Fruit fly (Drosophila melanogaster) whole organism, embryonic: Measurements from ENCODE around the gene GIIIspla2.

Source experiments
- Bdp1 ChIP-seq: fragments of 200-800 bp; sonication (Bioruptor generic); optimal IDR thresholded peaks from 3 replicates; lab custom pipeline; 2016; ENCODE audit warnings: missing biosample characterization, missing genetic modification characterization
- CG10209 ChIP-seq: fragments of 200-800 bp; sonication (Bioruptor generic); optimal IDR thresholded peaks from 3 replicates; lab custom pipeline; 2017; ENCODE audit warnings: missing biosample characterization, mild to moderate bottlenecking, missing genetic modification characterization, missing genetic modification reagents
- CG10366 ChIP-seq: fragments of 200-800 bp; sonication (Bioruptor generic); IDR thresholded peaks from 2 replicates; pipeline ENCODE4 v1.3.6; 2022; ENCODE audit warnings: missing biosample characterization, missing genetic modification characterization
- CG12219 ChIP-seq: fragments of 200-800 bp; sonication (Bioruptor generic); optimal IDR thresholded peaks from 3 replicates; lab custom pipeline; 2018; ENCODE audit warnings: missing biosample characterization, mild to moderate bottlenecking, missing genetic modification characterization
- CG13287 ChIP-seq: fragments of 200-800 bp; sonication (Bioruptor generic); IDR thresholded peaks from 2 replicates; pipeline ENCODE4 v1.3.6; 2022; ENCODE audit warnings: missing biosample characterization, missing genetic modification characterization; ENCODE audit not compliant: partially characterized antibody
- CG17802 ChIP-seq: fragments of 200-800 bp; sonication (Bioruptor generic); optimal IDR thresholded peaks from 2 replicates; lab custom pipeline; 2018; ENCODE audit warnings: missing biosample characterization, mild to moderate bottlenecking, missing genetic modification characterization, moderate library complexity
- CG2116 ChIP-seq: fragments of 200-800 bp; sonication (Bioruptor generic); optimal IDR thresholded peaks from 3 replicates; lab custom pipeline; 2018; ENCODE audit warnings: missing biosample characterization, mild to moderate bottlenecking, missing genetic modification characterization
- CG30431 ChIP-seq: fragments of 200-800 bp; sonication (Bioruptor generic); optimal IDR thresholded peaks from 2 replicates; lab custom pipeline; 2017; ENCODE audit warnings: missing biosample characterization, missing genetic modification characterization
- CG33213 ChIP-seq: fragments of 200-800 bp; sonication (Bioruptor generic); optimal IDR thresholded peaks from 3 replicates; lab custom pipeline; 2016; ENCODE audit warnings: missing biosample characterization, missing genetic modification characterization
- CG34224 ChIP-seq: fragments of 200-800 bp; sonication (Bioruptor generic); IDR thresholded peaks from 3 replicates; pipeline ENCODE4 v1.3.6; 2022; ENCODE audit warnings: missing biosample characterization, missing genetic modification characterization; ENCODE audit not compliant: partially characterized antibody
- CG34376 ChIP-seq: fragments of 200-800 bp; sonication (Bioruptor generic); optimal IDR thresholded peaks from 2 replicates; lab custom pipeline; 2018; ENCODE audit warnings: missing biosample characterization, mild to moderate bottlenecking, missing genetic modification characterization
- CG3995 ChIP-seq: fragments of 200-800 bp; sonication (Bioruptor generic); optimal IDR thresholded peaks from 3 replicates; lab custom pipeline; 2016; ENCODE audit warnings: missing biosample characterization, missing genetic modification characterization
- CG42726 ChIP-seq: fragments of 200-800 bp; sonication (Bioruptor generic); IDR thresholded peaks from 2 replicates; pipeline ENCODE4 v1.3.6; 2022; ENCODE audit warnings: missing biosample characterization, missing genetic modification characterization; ENCODE audit not compliant: partially characterized antibody
- CG7928 ChIP-seq: fragments of 200-800 bp; sonication (Bioruptor generic); optimal IDR thresholded peaks from 2 replicates; lab custom pipeline; 2017; ENCODE audit warnings: missing biosample characterization, mild to moderate bottlenecking, missing genetic modification characterization
- CG9797 ChIP-seq: fragments of 200-800 bp; sonication (Bioruptor generic); optimal IDR thresholded peaks from 3 replicates; lab custom pipeline; 2018; ENCODE audit warnings: missing biosample characterization, mild to moderate bottlenecking, missing genetic modification characterization
- CkIIα-i1 ChIP-seq: fragments of 200-800 bp; sonication (Bioruptor generic); IDR thresholded peaks from 2 replicates; pipeline ENCODE4 v1.3.6; 2022; ENCODE audit warnings: missing biosample characterization, missing genetic modification characterization
- D19B ChIP-seq: fragments of 200-800 bp; sonication (Bioruptor generic); optimal IDR thresholded peaks from 2 replicates; lab custom pipeline; 2017; ENCODE audit warnings: missing biosample characterization, mild to moderate bottlenecking, missing genetic modification characterization
- Doc3 ChIP-seq: fragments of 200-800 bp; sonication (Bioruptor generic); IDR thresholded peaks from 3 replicates; pipeline ENCODE4 v1.3.6; 2022; ENCODE audit warnings: missing biosample characterization, missing genetic modification characterization; ENCODE audit not compliant: partially characterized antibody
- Dp ChIP-seq: fragments of 200-800 bp; sonication (Bioruptor generic); optimal IDR thresholded peaks from 2 replicates; lab custom pipeline; 2018; ENCODE audit warnings: missing biosample characterization, mild to moderate bottlenecking, missing genetic modification characterization, moderate library complexity
- E2f2 ChIP-seq: fragments of 200-800 bp; sonication (Bioruptor generic); IDR thresholded peaks from 2 replicates; pipeline ENCODE4 v1.3.6; 2022; ENCODE audit warnings: missing biosample characterization, missing genetic modification characterization
- HHEX ChIP-seq: fragments of 200-800 bp; sonication (Bioruptor generic); optimal IDR thresholded peaks from 3 replicates; lab custom pipeline; 2017; ENCODE audit warnings: missing biosample characterization, mild to moderate bottlenecking, missing genetic modification characterization, missing genetic modification reagents
- HmgD ChIP-seq: fragments of 200-800 bp; sonication (Bioruptor generic); optimal IDR thresholded peaks from 3 replicates; lab custom pipeline; 2016; ENCODE audit warnings: missing biosample characterization, missing genetic modification characterization
- Hmx ChIP-seq: fragments of 200-800 bp; sonication (Bioruptor generic); optimal IDR thresholded peaks from 2 replicates; lab custom pipeline; 2016; ENCODE audit warnings: missing biosample characterization, missing genetic modification characterization
- Hsf ChIP-seq: fragments of 200-800 bp; sonication (Bioruptor generic); optimal IDR thresholded peaks from 3 replicates; lab custom pipeline; 2016; ENCODE audit warnings: missing biosample characterization, missing genetic modification characterization
- MBD-R2 ChIP-seq: fragments of 200-800 bp; sonication (Bioruptor generic); IDR thresholded peaks from 2 replicates; pipeline ENCODE4 v1.3.6; 2022; ENCODE audit warnings: missing biosample characterization, missing genetic modification characterization
- MESR4 ChIP-seq: fragments of 200-800 bp; sonication (Bioruptor generic); optimal IDR thresholded peaks from 2 replicates; lab custom pipeline; 2018; ENCODE audit warnings: missing biosample characterization, mild to moderate bottlenecking, missing genetic modification characterization, moderate library complexity
- MTF-1 ChIP-seq: fragments of 200-800 bp; sonication (Bioruptor generic); optimal IDR thresholded peaks from 2 replicates; lab custom pipeline; 2018; ENCODE audit warnings: missing biosample characterization, mild to moderate bottlenecking, missing genetic modification characterization, borderline replicate concordance
- Mad ChIP-seq: fragments of 200-800 bp; sonication (Bioruptor generic); optimal IDR thresholded peaks from 2 replicates; lab custom pipeline; 2016; ENCODE audit warnings: missing biosample characterization, missing genetic modification characterization
- Med ChIP-seq: fragments of 200-800 bp; sonication (Bioruptor generic); peaks from one replicate; lab custom pipeline; 2016; ENCODE audit warnings: missing biosample characterization, missing genetic modification characterization, mild to moderate bottlenecking, inconsistent platforms, moderate library complexity
- Nf-YC ChIP-seq: fragments of 200-800 bp; optimal IDR thresholded peaks from 3 replicates; lab custom pipeline; 2019; ENCODE audit warnings: missing biosample characterization, mild to moderate bottlenecking, missing genetic modification characterization, moderate library complexity
- Six4 ChIP-seq: fragments of 200-800 bp; sonication (Bioruptor generic); optimal IDR thresholded peaks from 2 replicates; lab custom pipeline; 2016; ENCODE audit warnings: missing biosample characterization, missing genetic modification characterization
- ab ChIP-seq: fragments of 200-800 bp; sonication (Bioruptor generic); optimal IDR thresholded peaks from 2 replicates; lab custom pipeline; 2016; ENCODE audit warnings: missing biosample characterization, missing genetic modification characterization
- crp ChIP-seq, 2 experiments: fragments of 200-800 bp; sonication (Bioruptor generic); optimal IDR thresholded peaks; 2 replicates in 1 of 2; 3 replicates in 1 of 2; lab custom pipeline; 2017; ENCODE audit warnings: missing biosample characterization in 2 of 2, missing genetic modification characterization in 2 of 2, mild to moderate bottlenecking in 1 of 2, moderate library complexity in 1 of 2
- dan ChIP-seq: fragments of 200-800 bp; sonication (Bioruptor generic); IDR thresholded peaks from 2 replicates; pipeline ENCODE4 v1.3.6; 2022; ENCODE audit warnings: missing biosample characterization, missing genetic modification characterization
- dimm ChIP-seq: fragments of 200-800 bp; sonication (Bioruptor generic); IDR thresholded peaks from 2 replicates; pipeline ENCODE4 v1.3.6; 2022; ENCODE audit warnings: missing biosample characterization, missing genetic modification characterization
- eyg ChIP-seq: fragments of 200-800 bp; sonication (Bioruptor generic); optimal IDR thresholded peaks from 3 replicates; lab custom pipeline; 2016; ENCODE audit warnings: missing biosample characterization, missing genetic modification characterization
- gfzf ChIP-seq: fragments of 200-800 bp; sonication (Bioruptor generic); optimal IDR thresholded peaks from 2 replicates; lab custom pipeline; 2016; ENCODE audit warnings: missing biosample characterization, mild to moderate bottlenecking, missing genetic modification characterization, moderate library complexity
- hbn ChIP-seq: fragments of 200-800 bp; sonication (Bioruptor generic); IDR thresholded peaks from 2 replicates; pipeline ENCODE4 v1.3.6; 2022; ENCODE audit warnings: missing biosample characterization, missing genetic modification characterization; ENCODE audit not compliant: partially characterized antibody
- kah ChIP-seq: fragments of 200-800 bp; sonication (Bioruptor generic); optimal IDR thresholded peaks from 2 replicates; lab custom pipeline; 2018; ENCODE audit warnings: missing biosample characterization, mild to moderate bottlenecking, missing genetic modification characterization
- pnt ChIP-seq: fragments of 200-800 bp; sonication (Bioruptor generic); optimal IDR thresholded peaks from 3 replicates; lab custom pipeline; 2016; ENCODE audit warnings: missing biosample characterization, missing genetic modification characterization
- pzg ChIP-seq: fragments of 200-800 bp; sonication (Bioruptor generic); optimal IDR thresholded peaks from 3 replicates; lab custom pipeline; 2018; ENCODE audit warnings: missing biosample characterization, mild to moderate bottlenecking, missing genetic modification characterization, moderate library complexity
- scrt ChIP-seq: fragments of 200-800 bp; sonication (Bioruptor generic); optimal IDR thresholded peaks from 2 replicates; lab custom pipeline; 2018; ENCODE audit warnings: missing biosample characterization, mild to moderate bottlenecking, missing genetic modification characterization, moderate library complexity
- stwl ChIP-seq: fragments of 200-800 bp; sonication (Bioruptor generic); optimal IDR thresholded peaks from 3 replicates; lab custom pipeline; 2018; ENCODE audit warnings: missing biosample characterization, mild to moderate bottlenecking, missing genetic modification characterization, moderate library complexity
- sug ChIP-seq: fragments of 200-800 bp; optimal IDR thresholded peaks from 2 replicates; lab custom pipeline; 2019; ENCODE audit warnings: missing biosample characterization, mild to moderate bottlenecking, missing genetic modification characterization, moderate library complexity
- tap ChIP-seq: fragments of 200-800 bp; optimal IDR thresholded peaks from 3 replicates; lab custom pipeline; 2019; ENCODE audit warnings: missing biosample characterization, mild to moderate bottlenecking, missing genetic modification characterization, moderate library complexity
- unpg ChIP-seq: fragments of 200-800 bp; sonication (Bioruptor generic); optimal IDR thresholded peaks from 3 replicates; lab custom pipeline; 2018; ENCODE audit warnings: missing biosample characterization, mild to moderate bottlenecking, missing genetic modification characterization, moderate library complexity
- vvl ChIP-seq: fragments of 200-800 bp; sonication (Bioruptor generic); IDR thresholded peaks from 2 replicates; pipeline ENCODE4 v1.3.6; 2022; ENCODE audit warnings: missing biosample characterization, missing genetic modification characterization
- zen ChIP-seq: fragments of 200-800 bp; sonication (Bioruptor generic); optimal IDR thresholded peaks from 3 replicates; lab custom pipeline; 2018; ENCODE audit warnings: missing biosample characterization, mild to moderate bottlenecking, missing genetic modification characterization, moderate library complexity

Gene GIIIspla2

dm6 chrX:8115717-8116311, 41.6 kb upstream of the GIIIspla2 start, which contains the start of gene Gclc (continued):
- TF ChIP-seq zen (tag; lab: Kevin White, UChicago) (no peak), HmgD (no peak), CG10209 (no peak), Mad (GFP tag; lab: Kevin White, UChicago) (no peak), vvl (GFP tag; lab: Robert Waterston, UW) (peak; percentile 33; the same call in 1 of the 2 replicates), dan (GFP tag; lab: Robert Waterston, UW) (no peak), eyg (GFP tag; lab: Kevin White, UChicago) (no peak), hbn (GFP tag; lab: Robert Waterston, UW) (no peak), tap (no peak), unpg (GFP tag; lab: Kevin White, UChicago) (no peak), Hmx (GFP tag; lab: Kevin White, UChicago) (no peak), CG33213 (no peak), dimm (no peak), CG12219 (GFP tag; lab: Kevin White, UChicago) (no peak)

DNA sequence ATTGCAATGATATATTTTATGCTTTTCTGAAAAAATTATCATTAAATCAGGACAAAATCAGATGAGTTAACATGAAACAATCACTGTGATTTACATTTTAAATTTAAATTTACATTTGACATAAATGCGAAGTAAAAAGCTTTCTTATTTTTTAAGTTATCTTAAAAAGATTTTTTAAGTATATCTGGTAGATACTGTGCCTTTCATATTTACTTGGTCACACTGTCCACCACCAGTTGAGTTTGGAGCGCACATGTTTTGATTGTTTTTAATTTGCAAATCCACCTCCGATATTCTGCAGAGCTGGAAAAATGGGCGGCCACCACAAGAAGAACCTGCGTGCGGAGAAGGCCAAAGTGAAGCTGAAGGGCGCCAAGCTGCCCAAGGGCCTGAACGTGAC, 40.6 kb upstream of the GIIIspla2 start, which contains the start of gene CG1575:
CG1575 (plus strand) TSS at position 200 of the 400 bp plus-strand sequence.
- TF ChIP-seq Dp = peak; percentile 58
- peak; percentile 67 for TF ChIP-seq E2f2
- TF ChIP-seq scrt (GFP tag; lab: Kevin White, UChicago) = peak; percentile 76
- peak; percentile 23 for TF ChIP-seq sug (tag; lab: Kevin White, UChicago)
- peak; percentile 35 for TF ChIP-seq CG9797
- TF ChIP-seq CG2116 = no peak
- peak; percentile 53 for TF ChIP-seq CG13287 (GFP tag; lab: Robert Waterston, UW)
- TF ChIP-seq CG34224 (GFP tag; lab: Robert Waterston, UW) = peak; percentile 10; the same call in 1 of the 3 replicates
- TF ChIP-seq kah (GFP tag; lab: Kevin White, UChicago) = peak; percentile 59
- 0 out of 3 replicates have a peak, but pooled peaks have one; percentile 20 for TF ChIP-seq Doc3 (GFP tag; lab: Robert Waterston, UW)
- no peak for TF ChIP-seq D19B (GFP tag; lab: Kevin White, UChicago)
- peak; percentile 86 for TF ChIP-seq CG3995 (GFP tag; lab: Kevin White, UChicago)
- peak; percentile 97 for TF ChIP-seq stwl (tag; lab: Kevin White, UChicago)
- no peak for TF ChIP-seq CG42726
- TF ChIP-seq Bdp1 (GFP tag; lab: Kevin White, UChicago) = no peak
- TF ChIP-seq CG17802 (tag; lab: Kevin White, UChicago) = no peak
- TF ChIP-seq hbn (GFP tag; lab: Robert Waterston, UW) = peak; percentile 46; the same call in 1 of the 2 replicates
- TF ChIP-seq CG30431 (GFP tag; lab: Kevin White, UChicago) = no peak
- peak; percentile 28 for TF ChIP-seq pzg (GFP tag; lab: Kevin White, UChicago)
- no peak for TF ChIP-seq Nf-YC (tag; lab: Kevin White, UChicago)
- peak; percentile 63 for TF ChIP-seq Med (GFP tag; lab: Kevin White, UChicago)
- no peak for TF ChIP-seq CG10366 (GFP tag; lab: Robert Waterston, UW)
- peak; percentile 37; the same call in 1 of the 2 replicates for TF ChIP-seq MBD-R2
- no peak for TF ChIP-seq CG34376
- no peak for TF ChIP-seq CkIIα-i1
- no peak for TF ChIP-seq HHEX (GFP tag; lab: Kevin White, UChicago)
- peak; percentile 50 for TF ChIP-seq gfzf
- no peak for TF ChIP-seq pnt (GFP tag; lab: Kevin White, UChicago)
- TF ChIP-seq ab (GFP tag; lab: Kevin White, UChicago) = no peak
- TF ChIP-seq CG7928 (GFP tag; lab: Kevin White, UChicago) = no peak
- no peak for TF ChIP-seq Hsf
- peak in 1 of 2 experiments; percentile 29 for TF ChIP-seq crp (GFP tag; optimal IDR thresholded peaks at IDR 0.05; lab: Kevin White, UChicago)
- peak; percentile 9 for TF ChIP-seq MESR4 (GFP tag; lab: Kevin White, UChicago)
- TF ChIP-seq HmgD = no peak
- TF ChIP-seq Six4 (GFP tag; lab: Kevin White, UChicago) = no peak
- no peak for TF ChIP-seq MTF-1
